Fruit fly (Drosophila melanogaster) whole organism: ENCODE measurements around the gene Smvt.

Source experiments
- pan ChIP-seq: fragments of >200 bp; optimal IDR thresholded peaks from 2 replicates; lab custom pipeline; 2017
- psq ChIP-seq: fragments of >200 bp; optimal IDR thresholded peaks from 2 replicates; lab custom pipeline; 2017
- usp ChIP-seq: fragments of >200 bp; optimal IDR thresholded peaks from 2 replicates; lab custom pipeline; 2017; ENCODE audit warnings: missing biosample characterization, missing genetic modification characterization, mixed read lengths

- TF ChIP-seq pan, result no peak
- no peak for TF ChIP-seq psq (lab: Kevin White, UChicago)
- no peak for TF ChIP-seq usp (GFP tag; lab: Kevin White, UChicago)
These were observed at the start of gene Smvt for dm6 chr3R:31761529-31762009.
